Worm (Caenorhabditis elegans) whole organism, L4 larva: ENCODE results near the gene F28H7.3.

ENCODE experiments used
- D1046.2 ChIP-seq: fragments of 200-800 bp; sonication (Bioruptor generic); IDR thresholded peaks from 2 replicates; pipeline ENCODE4 v1.3.6; 2022; ENCODE audit warnings: missing genetic modification characterization, missing compliant biosample characterization
- F37D6.2 ChIP-seq: sonication (generic microtip); optimal IDR thresholded peaks from 2 replicates; lab custom pipeline; 2016; ENCODE audit warnings: mild to moderate bottlenecking, missing genetic modification characterization, missing compliant biosample characterization
- T20F7.1 ChIP-seq: fragments of 200-800 bp; sonication (Bioruptor generic); optimal IDR thresholded peaks from 2 replicates; lab custom pipeline; 2018; ENCODE audit warnings: mild to moderate bottlenecking, missing genetic modification characterization, missing compliant biosample characterization
- T26A8.4 ChIP-seq: fragments of 200-800 bp; sonication (Bioruptor generic); IDR thresholded peaks from 2 replicates; pipeline ENCODE4 v1.3.6; 2022; ENCODE audit warnings: missing genetic modification characterization, missing compliant biosample characterization
- Y48G9A.11 ChIP-seq: fragments of 200-800 bp; sonication (Bioruptor generic); IDR thresholded peaks from 2 replicates; pipeline ENCODE4 v1.3.6; 2022; ENCODE audit warnings: missing genetic modification reagents, missing genetic modification characterization, missing compliant biosample characterization
- Y5F2A.4 ChIP-seq: fragments of 200-800 bp; sonication (Bioruptor generic); optimal IDR thresholded peaks from 2 replicates; lab custom pipeline; 2018; ENCODE audit warnings: mild to moderate bottlenecking, missing genetic modification characterization, missing compliant biosample characterization
- ZK337.2 ChIP-seq: fragments of 200-800 bp; sonication (Bioruptor generic); IDR thresholded peaks from 2 replicates; pipeline ENCODE4 v1.3.6; 2022; ENCODE audit warnings: missing genetic modification reagents, missing genetic modification characterization, missing compliant biosample characterization
- ama-1 ChIP-seq: fragments of 150-350 bp; optimal IDR thresholded peaks from 2 replicates; lab custom pipeline; 2014; ENCODE audit warnings: inconsistent platforms, mixed read lengths
- arid-1 ChIP-seq: fragments of 200-800 bp; sonication (Bioruptor generic); conservative IDR thresholded peaks from 2 replicates; pipeline ENCODE4 v1.3.6; 2022; ENCODE audit warnings: missing genetic modification reagents, missing genetic modification characterization, missing compliant biosample characterization
- ceh-20 ChIP-seq: fragments of 200-800 bp; sonication (Bioruptor generic); IDR thresholded peaks from 2 replicates; pipeline ENCODE4 v1.3.6; 2022; ENCODE audit warnings: missing genetic modification reagents, missing genetic modification characterization, missing compliant biosample characterization
- ceh-44 ChIP-seq: fragments of 200-800 bp; sonication (Bioruptor generic); IDR thresholded peaks from 2 replicates; pipeline ENCODE4 v1.3.6; 2022; ENCODE audit warnings: missing genetic modification reagents, missing genetic modification characterization, missing compliant biosample characterization
- ceh-62 ChIP-seq: sonication (generic microtip); optimal IDR thresholded peaks from 2 replicates; lab custom pipeline; 2017; ENCODE audit warnings: missing biosample characterization, missing genetic modification characterization
- ceh-82 ChIP-seq: sonication (generic microtip); optimal IDR thresholded peaks from 2 replicates; lab custom pipeline; 2017; ENCODE audit warnings: missing biosample characterization, missing genetic modification characterization
- ces-1 ChIP-seq: fragments of 150-350 bp; sonication (generic microtip); optimal IDR thresholded peaks from 4 replicates; lab custom pipeline; 2014; ENCODE audit warnings: missing biosample characterization, missing genetic modification reagents, missing genetic modification characterization
- dmd-9 ChIP-seq: fragments of 200-800 bp; sonication (Bioruptor generic); IDR thresholded peaks from 2 replicates; pipeline ENCODE4 v1.3.6; 2022; ENCODE audit warnings: missing genetic modification reagents, missing genetic modification characterization, missing compliant biosample characterization
- duxl-1 ChIP-seq: sonication (generic microtip); optimal IDR thresholded peaks from 2 replicates; lab custom pipeline; 2016; ENCODE audit warnings: mild to moderate bottlenecking, missing genetic modification characterization, moderate library complexity, missing compliant biosample characterization; ENCODE audit not compliant: poor library complexity
- dve-1 ChIP-seq: sonication (generic microtip); optimal IDR thresholded peaks from 2 replicates; lab custom pipeline; 2017; ENCODE audit warnings: antibody characterized with exemption, mild to moderate bottlenecking, missing genetic modification characterization, missing compliant biosample characterization; ENCODE audit not compliant: insufficient read depth
- egl-43 ChIP-seq: fragments of 200-800 bp; sonication (Bioruptor generic); IDR thresholded peaks from 2 replicates; pipeline ENCODE4 v1.3.6; 2022; ENCODE audit warnings: missing genetic modification reagents, missing genetic modification characterization, missing compliant biosample characterization
- fos-1 ChIP-seq: fragments of 150-350 bp; optimal IDR thresholded peaks from 2 replicates; lab custom pipeline; 2014; ENCODE audit warnings: missing biosample characterization, missing genetic modification characterization
- hif-1 ChIP-seq, 2 experiments: sonication (generic microtip); optimal IDR thresholded peaks; 2 replicates each; lab custom pipeline; 2016 to 2017; ENCODE audit warnings: missing compliant biosample characterization in 2 of 2, missing genetic modification characterization in 2 of 2, missing genetic modification reagents in 2 of 2, missing genotype in 2 of 2, mild to moderate bottlenecking in 1 of 2
- hlh-11 ChIP-seq: fragments of 200-800 bp; sonication (Bioruptor generic); optimal IDR thresholded peaks from 2 replicates; lab custom pipeline; 2018; ENCODE audit warnings: mild to moderate bottlenecking, missing genetic modification characterization, missing compliant biosample characterization
- hlh-30 ChIP-seq: sonication (generic microtip); optimal IDR thresholded peaks from 2 replicates; lab custom pipeline; 2017; ENCODE audit warnings: antibody characterized with exemption, mild to moderate bottlenecking, missing genetic modification characterization, missing compliant biosample characterization; ENCODE audit not compliant: insufficient read depth
- lin-29 ChIP-seq: fragments of 200-800 bp; sonication (Bioruptor generic); IDR thresholded peaks from 2 replicates; pipeline ENCODE4 v1.3.6; 2022; ENCODE audit warnings: missing genetic modification reagents, missing genetic modification characterization, missing compliant biosample characterization
- mep-1 ChIP-seq: fragments of 150-350 bp; sonication (generic microtip); optimal IDR thresholded peaks from 3 replicates; lab custom pipeline; 2014; ENCODE audit warnings: missing biosample characterization, missing genetic modification characterization
- nhr-111 ChIP-seq: fragments of 200-800 bp; sonication (Bioruptor generic); optimal IDR thresholded peaks from 2 replicates; lab custom pipeline; 2018; ENCODE audit warnings: mild to moderate bottlenecking, missing genetic modification characterization, missing compliant biosample characterization
- nhr-28 ChIP-seq: fragments of 150-350 bp; optimal IDR thresholded peaks from 2 replicates; lab custom pipeline; 2014; ENCODE audit warnings: missing biosample characterization, missing genetic modification characterization
- nhr-48 ChIP-seq: sonication (generic microtip); optimal IDR thresholded peaks from 2 replicates; lab custom pipeline; 2016; ENCODE audit warnings: mild to moderate bottlenecking, missing genetic modification characterization, missing compliant biosample characterization
- nhr-6 ChIP-seq: fragments of 150-350 bp; optimal IDR thresholded peaks from 2 replicates; lab custom pipeline; 2014; ENCODE audit warnings: missing biosample characterization, missing genetic modification characterization
- nhr-76 ChIP-seq: fragments of 150-350 bp; optimal IDR thresholded peaks from 2 replicates; lab custom pipeline; 2014; ENCODE audit warnings: missing biosample characterization, missing genetic modification characterization
- pqm-1 ChIP-seq: sonication (generic microtip); optimal IDR thresholded peaks from 2 replicates; lab custom pipeline; 2017; ENCODE audit warnings: missing biosample characterization, missing genetic modification characterization
- rbr-2 ChIP-seq: sonication (generic microtip); optimal IDR thresholded peaks from 2 replicates; lab custom pipeline; 2016; ENCODE audit warnings: missing genotype, missing genetic modification characterization, missing compliant biosample characterization
- skn-1 ChIP-seq: fragments of 150-350 bp; optimal IDR thresholded peaks from 2 replicates; lab custom pipeline; 2014; ENCODE audit warnings: missing biosample characterization, missing genetic modification characterization
- tag-97 ChIP-seq: fragments of 200-800 bp; sonication (Bioruptor generic); IDR thresholded peaks from 2 replicates; pipeline ENCODE4 v1.3.6; 2022; ENCODE audit warnings: missing genetic modification characterization, missing compliant biosample characterization
- unc-62 ChIP-seq, 3 experiments: fragments of 150-350 bp in 1 of 3; sonication (generic microtip); optimal IDR thresholded peaks in 2 of 3; peaks in 1 of 3; 1 replicate in 1 of 3; 2 replicates in 2 of 3; lab custom pipeline; 2014 to 2017; ENCODE audit warnings: missing biosample characterization in 3 of 3, missing genetic modification characterization in 3 of 3, missing genetic modification reagents in 3 of 3, missing genotype in 1 of 3
- zag-1 ChIP-seq: fragments of 150-350 bp; optimal IDR thresholded peaks from 2 replicates; lab custom pipeline; 2014; ENCODE audit warnings: missing biosample characterization, missing genetic modification characterization
- zfp-2 ChIP-seq: sonication (generic microtip); optimal IDR thresholded peaks from 2 replicates; lab custom pipeline; 2016; ENCODE audit warnings: mild to moderate bottlenecking, missing genetic modification characterization, missing compliant biosample characterization

The F28H7.3 gene

ce11 chrV:10711829-10712607, 38.6 kb downstream of the F28H7.3 start (continued):
- TF ChIP-seq ama-1 (lab: Kevin White, UChicago) (peak; percentile 33), egl-43 (GFP tag; lab: Robert Waterston, UW) (0 out of 2 replicates have a peak, but pooled peaks have one; percentile 21), Y5F2A.4 (peak; percentile 31), arid-1 (GFP tag; lab: Robert Waterston, UW) (0 out of 2 replicates have a peak, but pooled peaks have one; percentile 54), skn-1 (tag; lab: Kevin White, UChicago) (no peak), mep-1 (tag; lab: Kevin White, UChicago) (peak; percentile 47), hif-1 (tag; optimal IDR thresholded peaks at IDR 0.05; lab: Kevin White, UChicago) (peak in 1 of 2 experiments; percentile 12), duxl-1 (tag; lab: Kevin White, UChicago) (no peak), unc-62 (GFP tag; optimal IDR thresholded peaks at IDR 0.05 in 1 of 2; lab: Kevin White, UChicago) (peak in 1 of 2 experiments; percentile 98), unc-62 (tag; optimal IDR thresholded peaks at IDR 0.05; lab: Kevin White, UChicago) (no peak), nhr-111 (GFP tag; lab: Kevin White, UChicago) (no peak), F37D6.2 (tag; lab: Kevin White, UChicago) (peak; percentile 18)

ce11 chrV:10711004-10711403, 39.6 kb downstream of the F28H7.3 start:
- TF ChIP-seq dve-1 (tag; lab: Kevin White, UChicago) (peak; percentile 50), dmd-9 (GFP tag; lab: Robert Waterston, UW) (no peak), nhr-28 (tag; lab: Kevin White, UChicago) (peak; percentile 72)
- TF ChIP-seq, all 104 proteins: peak for 2

- TF ChIP-seq hlh-30 (tag; lab: Kevin White, UChicago) (peak; percentile 22), zfp-2 (no peak), ceh-20 (GFP tag; lab: Robert Waterston, UW) (no peak)
Observed at ce11 chrV:10709385-10709784, 41.2 kb downstream of the F28H7.3 start.

ce11 chrV:10708346-10708745, 42.2 kb downstream of the F28H7.3 start:
- TF ChIP-seq hlh-30 (tag; lab: Kevin White, UChicago) (peak; percentile 70), ceh-82 (tag; lab: Kevin White, UChicago) (no peak), nhr-48 (tag; lab: Kevin White, UChicago) (no peak), ZK337.2 (GFP tag; lab: Robert Waterston, UW) (no peak), rbr-2 (peak; percentile 15)
- TF ChIP-seq, all 104 proteins: peak for 2

- TF ChIP-seq pqm-1 (tag; lab: Kevin White, UChicago) (no peak), tag-97 (GFP tag; lab: Robert Waterston, UW) (no peak), lin-29 (GFP tag; lab: Robert Waterston, UW) (no peak), unc-62 (GFP tag; optimal IDR thresholded peaks at IDR 0.05 in 1 of 2; lab: Kevin White, UChicago) (peak in 1 of 2 experiments; percentile 83), unc-62 (tag; optimal IDR thresholded peaks at IDR 0.05; lab: Kevin White, UChicago) (no peak), ceh-44 (no peak), ceh-20 (GFP tag; lab: Robert Waterston, UW) (no peak), mep-1 (tag; lab: Kevin White, UChicago) (no peak), zag-1 (no peak)
Observed at ce11 chrV:10702910-10703309, 47.7 kb downstream of the F28H7.3 start.

ce11 chrV:10702249-10702648, 48.3 kb downstream of the F28H7.3 start, which contains the start of gene pph-1:
Gene pph-1, plus strand, starts transcription at chrV:10702549.
- TF ChIP-seq T20F7.1 (GFP tag; lab: Kevin White, UChicago) (no peak), nhr-28 (tag; lab: Kevin White, UChicago) (no peak), zfp-2 (no peak), Y48G9A.11 (GFP tag; lab: Robert Waterston, UW) (no peak), nhr-76 (tag; lab: Kevin White, UChicago) (no peak), tag-97 (GFP tag; lab: Robert Waterston, UW) (no peak), ceh-62 (tag; lab: Kevin White, UChicago) (no peak), hlh-11 (tag; lab: Kevin White, UChicago) (no peak), D1046.2 (no peak), fos-1 (tag; lab: Kevin White, UChicago) (no peak), ces-1 (GFP tag; lab: Kevin White, UChicago) (no peak), nhr-6 (tag; lab: Kevin White, UChicago) (no peak), T26A8.4 (GFP tag; lab: Robert Waterston, UW) (no peak)
